Fruit fly (Drosophila melanogaster) whole organism, embryonic: ENCODE results near the gene CG4982.

Experiments used
- Blimp-1 ChIP-seq: fragments of 200-800 bp; sonication (Bioruptor generic); optimal IDR thresholded peaks from 3 replicates; lab custom pipeline; 2018; ENCODE audit warnings: missing biosample characterization, missing genetic modification characterization, mild to moderate bottlenecking, moderate library complexity, missing genetic modification reagents
- CG10274 ChIP-seq: fragments of 200-800 bp; sonication (Bioruptor generic); optimal IDR thresholded peaks from 3 replicates; lab custom pipeline; 2017; ENCODE audit warnings: missing biosample characterization, mild to moderate bottlenecking, missing genetic modification characterization
- CG11456 ChIP-seq: fragments of 200-800 bp; sonication (Bioruptor generic); IDR thresholded peaks from 3 replicates; pipeline ENCODE4 v1.3.6; 2022; ENCODE audit warnings: missing biosample characterization, missing genetic modification characterization
- CG11723 ChIP-seq: fragments of 200-800 bp; sonication (Bioruptor generic); optimal IDR thresholded peaks from 2 replicates; lab custom pipeline; 2017; ENCODE audit warnings: missing biosample characterization, mild to moderate bottlenecking, missing genetic modification characterization
- CG12236 ChIP-seq: fragments of 200-800 bp; sonication (Bioruptor generic); optimal IDR thresholded peaks from 2 replicates; lab custom pipeline; 2016; ENCODE audit warnings: missing biosample characterization, missing genetic modification characterization
- CG12391 ChIP-seq: fragments of 200-800 bp; sonication (Bioruptor generic); optimal IDR thresholded peaks from 3 replicates; lab custom pipeline; 2018; ENCODE audit warnings: missing biosample characterization, mild to moderate bottlenecking, missing genetic modification characterization, moderate library complexity
- CG14441 ChIP-seq: fragments of 200-800 bp; sonication (Bioruptor generic); IDR thresholded peaks from 2 replicates; pipeline ENCODE4 v1.3.6; 2022; ENCODE audit warnings: missing biosample characterization, missing genetic modification characterization
- CG17829 ChIP-seq: fragments of 200-800 bp; optimal IDR thresholded peaks from 2 replicates; lab custom pipeline; 2019; ENCODE audit warnings: missing biosample characterization, mild to moderate bottlenecking, missing genetic modification characterization, moderate library complexity
- CG30431 ChIP-seq: fragments of 200-800 bp; sonication (Bioruptor generic); optimal IDR thresholded peaks from 2 replicates; lab custom pipeline; 2017; ENCODE audit warnings: missing biosample characterization, missing genetic modification characterization
- CG32532 ChIP-seq: fragments of 200-800 bp; sonication (Bioruptor generic); IDR thresholded peaks from 2 replicates; pipeline ENCODE4 v1.3.6; 2022; ENCODE audit warnings: missing biosample characterization, missing genetic modification characterization
- CG4820 ChIP-seq: fragments of 200-800 bp; sonication (Bioruptor generic); optimal IDR thresholded peaks from 3 replicates; lab custom pipeline; 2016; ENCODE audit warnings: missing biosample characterization, missing genetic modification characterization
- CG6654 ChIP-seq: fragments of 200-800 bp; sonication (Bioruptor generic); optimal IDR thresholded peaks from 2 replicates; lab custom pipeline; 2017; ENCODE audit warnings: missing biosample characterization, mild to moderate bottlenecking, missing genetic modification characterization
- CG7839 ChIP-seq: fragments of 200-800 bp; sonication (Bioruptor generic); optimal IDR thresholded peaks from 3 replicates; lab custom pipeline; 2018; ENCODE audit warnings: missing biosample characterization, mild to moderate bottlenecking, missing genetic modification characterization, moderate library complexity
- CG8089 ChIP-seq: fragments of 200-800 bp; sonication (Bioruptor generic); optimal IDR thresholded peaks from 3 replicates; lab custom pipeline; 2016; ENCODE audit warnings: missing biosample characterization, missing genetic modification characterization
- CG9817 ChIP-seq: fragments of 200-800 bp; sonication (Bioruptor generic); optimal IDR thresholded peaks from 2 replicates; lab custom pipeline; 2018; ENCODE audit warnings: missing biosample characterization, mild to moderate bottlenecking, missing genetic modification characterization, moderate library complexity
- Deaf1 ChIP-seq: fragments of 200-800 bp; optimal IDR thresholded peaks from 3 replicates; lab custom pipeline; 2019; ENCODE audit warnings: missing biosample characterization, mild to moderate bottlenecking, missing genetic modification characterization, moderate library complexity
- Fer1 ChIP-seq: fragments of 200-800 bp; sonication (Bioruptor generic); optimal IDR thresholded peaks from 2 replicates; lab custom pipeline; 2017; ENCODE audit warnings: missing biosample characterization, mild to moderate bottlenecking, missing genetic modification characterization
- Fer2 ChIP-seq: fragments of 200-800 bp; sonication (Bioruptor generic); optimal IDR thresholded peaks from 2 replicates; lab custom pipeline; 2018; ENCODE audit warnings: missing biosample characterization, mild to moderate bottlenecking, missing genetic modification characterization, moderate library complexity
- Hr78 ChIP-seq, 2 experiments: fragments of 200-800 bp in 1 of 2; fragments of >200 bp in 1 of 2; sonication (Bioruptor generic) in 1 of 2; optimal IDR thresholded peaks; 2 replicates each; lab custom pipeline; 2017 to 2019; ENCODE audit warnings: missing biosample characterization in 2 of 2, missing genetic modification characterization in 2 of 2, mild to moderate bottlenecking in 1 of 2, moderate library complexity in 1 of 2
- NfI ChIP-seq: fragments of 200-800 bp; sonication (Bioruptor generic); optimal IDR thresholded peaks from 3 replicates; lab custom pipeline; 2018; ENCODE audit warnings: missing biosample characterization, mild to moderate bottlenecking, missing genetic modification characterization, moderate library complexity
- Vsx1 ChIP-seq: fragments of 200-800 bp; sonication (Bioruptor generic); optimal IDR thresholded peaks from 2 replicates; lab custom pipeline; 2017; ENCODE audit warnings: missing biosample characterization, mild to moderate bottlenecking, missing genetic modification characterization, missing genetic modification reagents
- Xbp1 ChIP-seq: fragments of 200-800 bp; sonication (Bioruptor generic); optimal IDR thresholded peaks from 3 replicates; lab custom pipeline; 2016; ENCODE audit warnings: missing biosample characterization, mild to moderate bottlenecking, missing genetic modification characterization
- bsh ChIP-seq, 2 experiments: fragments of 200-800 bp; sonication (Bioruptor generic); optimal IDR thresholded peaks; 2 replicates each; lab custom pipeline; 2017 to 2018; ENCODE audit warnings: mild to moderate bottlenecking in 2 of 2, missing biosample characterization in 2 of 2, missing genetic modification characterization in 2 of 2, moderate library complexity in 1 of 2
- cg ChIP-seq: fragments of 200-800 bp; sonication (Bioruptor generic); optimal IDR thresholded peaks from 3 replicates; lab custom pipeline; 2019; ENCODE audit warnings: missing biosample characterization, mild to moderate bottlenecking, missing genetic modification characterization, moderate library complexity
- chm ChIP-seq: fragments of 200-800 bp; sonication (Bioruptor generic); IDR thresholded peaks from 2 replicates; pipeline ENCODE4 v1.3.6; 2022; ENCODE audit warnings: missing biosample characterization, missing genetic modification characterization
- danr ChIP-seq: fragments of 200-800 bp; sonication (Bioruptor generic); IDR thresholded peaks from 2 replicates; pipeline ENCODE4 v1.3.6; 2022; ENCODE audit warnings: missing biosample characterization, missing genetic modification characterization
- ewg ChIP-seq: fragments of 200-800 bp; sonication (Bioruptor generic); optimal IDR thresholded peaks from 3 replicates; lab custom pipeline; 2017; ENCODE audit warnings: mild to moderate bottlenecking, missing biosample characterization, missing genetic modification reagents, missing genetic modification characterization
- gce ChIP-seq: fragments of 200-800 bp; sonication (Bioruptor generic); IDR thresholded peaks from 3 replicates; pipeline ENCODE4 v1.3.6; 2022; ENCODE audit warnings: missing biosample characterization, missing genetic modification characterization
- gcm2 ChIP-seq: fragments of 200-800 bp; sonication (Bioruptor generic); optimal IDR thresholded peaks from 2 replicates; lab custom pipeline; 2016; ENCODE audit warnings: missing biosample characterization, missing genetic modification characterization
- gro ChIP-seq: fragments of 200-800 bp; sonication (Bioruptor generic); optimal IDR thresholded peaks from 2 replicates; lab custom pipeline; 2016; ENCODE audit warnings: missing biosample characterization, missing genetic modification characterization
- lilli ChIP-seq: fragments of 200-800 bp; sonication (Bioruptor generic); optimal IDR thresholded peaks from 3 replicates; lab custom pipeline; 2016; ENCODE audit warnings: missing biosample characterization, missing genetic modification characterization
- lola ChIP-seq, 3 experiments: fragments of >200 bp in 2 of 3; fragments of 200-800 bp in 1 of 3; sonication (Bioruptor generic) in 1 of 3; optimal IDR thresholded peaks; 2 replicates each; lab custom pipeline; 2017 to 2019; ENCODE audit warnings: missing biosample characterization in 3 of 3, missing genetic modification characterization in 3 of 3, mild to moderate bottlenecking in 1 of 3, moderate library complexity in 1 of 3
- nau ChIP-seq: fragments of 200-800 bp; sonication (Bioruptor generic); optimal IDR thresholded peaks from 3 replicates; lab custom pipeline; 2017; ENCODE audit warnings: missing biosample characterization, mild to moderate bottlenecking, missing genetic modification characterization, missing genetic modification reagents
- nom ChIP-seq: fragments of 200-800 bp; sonication (Bioruptor generic); optimal IDR thresholded peaks from 2 replicates; lab custom pipeline; 2017; ENCODE audit warnings: missing biosample characterization, missing genetic modification characterization, mild to moderate bottlenecking, moderate library complexity, missing genetic modification reagents
- phol ChIP-seq: fragments of 200-800 bp; sonication (Bioruptor generic); optimal IDR thresholded peaks from 3 replicates; lab custom pipeline; 2018; ENCODE audit warnings: missing biosample characterization, mild to moderate bottlenecking, missing genetic modification characterization, moderate library complexity
- pros ChIP-seq: fragments of 200-800 bp; sonication (Bioruptor generic); optimal IDR thresholded peaks from 3 replicates; lab custom pipeline; 2019; ENCODE audit warnings: missing biosample characterization, mild to moderate bottlenecking, missing genetic modification characterization, moderate library complexity
- rib ChIP-seq: fragments of 200-800 bp; sonication (Bioruptor generic); IDR thresholded peaks from 2 replicates; pipeline ENCODE4 v1.3.6; 2022; ENCODE audit warnings: missing biosample characterization, missing genetic modification characterization
- run ChIP-seq: fragments of 200-800 bp; sonication (Bioruptor generic); optimal IDR thresholded peaks from 3 replicates; lab custom pipeline; 2018; ENCODE audit warnings: missing biosample characterization, mild to moderate bottlenecking, missing genetic modification characterization
- sob ChIP-seq: fragments of 200-800 bp; sonication (Bioruptor generic); IDR thresholded peaks from 2 replicates; pipeline ENCODE4 v1.3.6; 2022; ENCODE audit warnings: missing biosample characterization, missing genetic modification characterization
- tio ChIP-seq: fragments of 200-800 bp; sonication (Bioruptor generic); optimal IDR thresholded peaks from 2 replicates; lab custom pipeline; 2017; ENCODE audit warnings: missing biosample characterization, missing genetic modification characterization, inconsistent platforms
- trem ChIP-seq: fragments of 200-800 bp; optimal IDR thresholded peaks from 3 replicates; lab custom pipeline; 2019; ENCODE audit warnings: missing biosample characterization, mild to moderate bottlenecking, missing genetic modification characterization, moderate library complexity
- wor ChIP-seq: fragments of 200-800 bp; sonication (Bioruptor generic); IDR thresholded peaks from 2 replicates; pipeline ENCODE4 v1.3.6; 2022; ENCODE audit warnings: missing biosample characterization, missing genetic modification characterization
- yki ChIP-seq: fragments of >200 bp; optimal IDR thresholded peaks from 3 replicates; lab custom pipeline; 2018
- zf30C ChIP-seq: fragments of 200-800 bp; sonication (Bioruptor generic); optimal IDR thresholded peaks from 3 replicates; lab custom pipeline; 2018; ENCODE audit warnings: missing biosample characterization, mild to moderate bottlenecking, missing genetic modification characterization

Gene CG4982

dm6 chr3L:16291678-16292077 is 9.6 kb upstream of the CG4982 start (continued):
- TF ChIP-seq pros (GFP tag; lab: Kevin White, UChicago) (no peak), yki (lab: Kevin White, UChicago) (no peak), Vsx1 (peak; percentile 49), Hr78 (GFP tag; optimal IDR thresholded peaks at IDR 0.05; lab: Kevin White, UChicago) (no peak), CG30431 (no peak), CG4820 (GFP tag; lab: Kevin White, UChicago) (no peak)

dm6 chr3L:16295447-16295846 is 5.8 kb upstream of the CG4982 start, which contains the start of gene CG4962:
CG4962 (minus strand) TSS chr3L:16295547.
- TF ChIP-seq CG17829 (tag; lab: Kevin White, UChicago) (no peak), ewg (GFP tag; lab: Kevin White, UChicago) (no peak), nom (GFP tag; lab: Kevin White, UChicago) (no peak), gcm2 (GFP tag; lab: Kevin White, UChicago) (no peak), tio (no peak), CG11723 (no peak), lilli (no peak), Fer1 (GFP tag; lab: Kevin White, UChicago) (no peak), trem (tag; lab: Kevin White, UChicago) (no peak), bsh (GFP tag; optimal IDR thresholded peaks at IDR 0.05; lab: Kevin White, UChicago) (no peak), nau (GFP tag; lab: Kevin White, UChicago) (no peak), run (tag; lab: Kevin White, UChicago) (no peak), CG14441 (GFP tag; lab: Robert Waterston, UW) (no peak), CG12236 (no peak), lola (GFP tag; optimal IDR thresholded peaks at IDR 0.05; lab: Kevin White, UChicago) (no peak), cg (no peak)

dm6 chr3L:16303078-16303477 is 1.8 kb downstream of the CG4982 start, which contains the start of gene CG13044:
CG13044 (minus strand) TSS chr3L:16303178.
- no peak for TF ChIP-seq CG12391
- no peak for TF ChIP-seq chm (GFP tag; lab: Robert Waterston, UW)
- TF ChIP-seq CG7839: no peak
- TF ChIP-seq zf30C (GFP tag; lab: Kevin White, UChicago): no peak
- TF ChIP-seq danr (GFP tag; lab: Robert Waterston, UW): no peak
- no peak for TF ChIP-seq CG32532 (GFP tag; lab: Robert Waterston, UW)
- no peak for TF ChIP-seq phol (tag; lab: Kevin White, UChicago)
- peak; percentile 16 for TF ChIP-seq Blimp-1 (GFP tag; lab: Kevin White, UChicago)
- TF ChIP-seq, all 482 proteins: peak for 1

- TF ChIP-seq gce (GFP tag; lab: Robert Waterston, UW): no peak
- no peak for TF ChIP-seq Xbp1 (GFP tag; lab: Kevin White, UChicago)
- TF ChIP-seq Deaf1: no peak
- no peak for TF ChIP-seq CG8089 (GFP tag; lab: Kevin White, UChicago)
- no peak for TF ChIP-seq CG10274 (GFP tag; lab: Kevin White, UChicago)
- TF ChIP-seq Fer2: no peak
- no peak for TF ChIP-seq CG6654 (GFP tag; lab: Kevin White, UChicago)
- no peak for TF ChIP-seq wor (GFP tag; lab: Robert Waterston, UW)
- TF ChIP-seq CG9817 (tag; lab: Kevin White, UChicago): no peak
- TF ChIP-seq sob (GFP tag; lab: Robert Waterston, UW): no peak
- no peak for TF ChIP-seq gro (GFP tag; lab: Kevin White, UChicago)
- TF ChIP-seq CG11456: no peak
- TF ChIP-seq NfI: no peak
- no peak for TF ChIP-seq rib (GFP tag; lab: Robert Waterston, UW)
- no peak for TF ChIP-seq Blimp-1 (GFP tag; lab: Kevin White, UChicago)
These were observed 2.7 kb downstream of the CG4982 start, which contains the start of gene CG43249 for dm6 chr3L:16303982-16304381. CG43249 (plus strand) TSS chr3L:16304282.
